Fruit fly (Drosophila melanogaster) whole organism, wandering third instar larva: ENCODE data around the gene obst-A.
"Not testable (repeated sequence)": the region's sequence is repeated elsewhere in the genome, so short reads cannot be mapped to it uniquely, and the experiment has no call there.

Source experiments
- Abd-B ChIP-seq: fragments of >200 bp; optimal IDR thresholded peaks from 2 replicates; lab custom pipeline; 2017; ENCODE audit warnings: missing biosample characterization, missing genetic modification characterization
- CG32264 ChIP-seq: fragments of 200-800 bp; sonication (Bioruptor generic); optimal IDR thresholded peaks from 2 replicates; lab custom pipeline; 2016; ENCODE audit warnings: missing biosample characterization, missing genetic modification characterization
- CrebA ChIP-seq: fragments of 200-800 bp; sonication (Bioruptor generic); optimal IDR thresholded peaks from 2 replicates; lab custom pipeline; 2016; ENCODE audit warnings: missing biosample characterization, mild to moderate bottlenecking, missing genetic modification characterization, borderline replicate concordance
- Dfd ChIP-seq: fragments of >200 bp; optimal IDR thresholded peaks from 2 replicates; lab custom pipeline; 2017; ENCODE audit warnings: missing biosample characterization, missing genetic modification characterization
- Dif ChIP-seq: fragments of 200-275, 200-300 bp; sonication (Bioruptor generic); optimal IDR thresholded peaks from 2 replicates; lab custom pipeline; 2018; ENCODE audit warnings: missing biosample characterization, missing genetic modification characterization; ENCODE audit not compliant: partially characterized antibody
- GATAd ChIP-seq: sonication (Bioruptor generic); optimal IDR thresholded peaks from 2 replicates; lab custom pipeline; 2016; ENCODE audit warnings: missing biosample characterization, missing genetic modification characterization
- HLH106 ChIP-seq: fragments of 200-800 bp; optimal IDR thresholded peaks from 3 replicates; lab custom pipeline; 2019; ENCODE audit warnings: missing biosample characterization, mild to moderate bottlenecking, missing genetic modification characterization, moderate library complexity
- Hr78 ChIP-seq: fragments of >200 bp; optimal IDR thresholded peaks from 2 replicates; lab custom pipeline; 2017; ENCODE audit warnings: missing biosample characterization, missing genetic modification characterization
- Hr83 ChIP-seq: fragments of 200-300 bp; sonication (Bioruptor generic); optimal IDR thresholded peaks from 2 replicates; lab custom pipeline; 2016; ENCODE audit warnings: missing biosample characterization, mild to moderate bottlenecking, missing genetic modification characterization, moderate library complexity; ENCODE audit not compliant: poor library complexity, severe bottlenecking
- Jra ChIP-seq: sonication (Bioruptor generic); optimal IDR thresholded peaks from 2 replicates; lab custom pipeline; 2016; ENCODE audit warnings: missing biosample characterization, missing genetic modification characterization
- Mio ChIP-seq: sonication (Bioruptor generic); optimal IDR thresholded peaks from 2 replicates; lab custom pipeline; 2016; ENCODE audit warnings: missing biosample characterization, missing genetic modification characterization
- Myc ChIP-seq: fragments of >200 bp; optimal IDR thresholded peaks from 2 replicates; lab custom pipeline; 2017
- N ChIP-seq: fragments of >200 bp; optimal IDR thresholded peaks from 2 replicates; lab custom pipeline; 2018; ENCODE audit warnings: missing biosample characterization, missing external identifiers, missing genetic modification characterization
- OdsH ChIP-seq: fragments of 200-800 bp; sonication (Bioruptor generic); optimal IDR thresholded peaks from 2 replicates; lab custom pipeline; 2016; ENCODE audit warnings: missing biosample characterization, mild to moderate bottlenecking, missing genetic modification characterization
- Sp1 ChIP-seq: fragments of 200-800 bp; sonication (Bioruptor generic); optimal IDR thresholded peaks from 3 replicates; lab custom pipeline; 2019; ENCODE audit warnings: missing biosample characterization, mild to moderate bottlenecking, missing genetic modification characterization, moderate library complexity
- Vsx2 ChIP-seq: fragments of 200-300, 225-300 bp; sonication (Bioruptor generic); optimal IDR thresholded peaks from 2 replicates; lab custom pipeline; 2018; ENCODE audit warnings: missing biosample characterization, missing genetic modification characterization; ENCODE audit not compliant: partially characterized antibody
- br ChIP-seq: fragments of 200-800 bp; sonication (Bioruptor generic); optimal IDR thresholded peaks from 2 replicates; lab custom pipeline; 2016; ENCODE audit warnings: missing biosample characterization, missing genetic modification characterization
- brk ChIP-seq: fragments of 200-800 bp; sonication (Bioruptor generic); optimal IDR thresholded peaks from 2 replicates; lab custom pipeline; 2016; ENCODE audit warnings: missing biosample characterization, mild to moderate bottlenecking, missing genetic modification characterization
- dmrt93B ChIP-seq: fragments of 200-800 bp; sonication (Bioruptor generic); optimal IDR thresholded peaks from 2 replicates; lab custom pipeline; 2018; ENCODE audit warnings: missing biosample characterization, mild to moderate bottlenecking, missing genetic modification characterization
- dsf ChIP-seq: sonication (Bioruptor generic); optimal IDR thresholded peaks from 2 replicates; lab custom pipeline; 2016; ENCODE audit warnings: missing biosample characterization, missing genetic modification characterization, borderline replicate concordance
- ey ChIP-seq: fragments of 200-800 bp; sonication (Bioruptor generic); optimal IDR thresholded peaks from 2 replicates; lab custom pipeline; 2016; ENCODE audit warnings: missing biosample characterization, missing genetic modification characterization
- foxo ChIP-seq, 2 experiments: fragments of 200-800 bp; sonication (Bioruptor generic); optimal IDR thresholded peaks; 2 replicates in 1 of 2; 3 replicates in 1 of 2; lab custom pipeline; 2016 to 2017; ENCODE audit warnings: missing biosample characterization in 2 of 2, missing genetic modification characterization in 2 of 2
- fru ChIP-seq: fragments of 200-800 bp; sonication (Bioruptor generic); optimal IDR thresholded peaks from 3 replicates; lab custom pipeline; 2016; ENCODE audit warnings: missing biosample characterization, mild to moderate bottlenecking, missing genetic modification characterization
- h ChIP-seq: fragments of 200-800 bp; sonication (Bioruptor generic); optimal IDR thresholded peaks from 3 replicates; lab custom pipeline; 2016; ENCODE audit warnings: missing biosample characterization, mild to moderate bottlenecking, missing genetic modification characterization
- lola ChIP-seq: fragments of >200 bp; optimal IDR thresholded peaks from 2 replicates; lab custom pipeline; 2017; ENCODE audit warnings: missing biosample characterization, missing genetic modification characterization
- psq ChIP-seq: fragments of 200-800 bp; sonication (Bioruptor generic); optimal IDR thresholded peaks from 3 replicates; lab custom pipeline; 2017; ENCODE audit warnings: missing biosample characterization, mild to moderate bottlenecking, missing genetic modification characterization, moderate library complexity
- rgr ChIP-seq: fragments of 200-800 bp; sonication (Bioruptor generic); optimal IDR thresholded peaks from 3 replicates; lab custom pipeline; 2016; ENCODE audit warnings: missing biosample characterization, mild to moderate bottlenecking, missing genetic modification characterization
- sage ChIP-seq: fragments of 200-800 bp; sonication (Bioruptor generic); optimal IDR thresholded peaks from 2 replicates; lab custom pipeline; 2016; ENCODE audit warnings: missing biosample characterization, mild to moderate bottlenecking, missing genetic modification characterization
- sv ChIP-seq: fragments of 200-800 bp; sonication (Bioruptor generic); optimal IDR thresholded peaks from 3 replicates; lab custom pipeline; 2016; ENCODE audit warnings: missing biosample characterization, missing genetic modification characterization
- tai ChIP-seq: sonication (Bioruptor generic); optimal IDR thresholded peaks from 2 replicates; lab custom pipeline; 2016; ENCODE audit warnings: missing biosample characterization, missing genetic modification characterization
- usp ChIP-seq: fragments of >200 bp; optimal IDR thresholded peaks from 2 replicates; lab custom pipeline; 2017; ENCODE audit warnings: missing biosample characterization, missing genetic modification characterization
- woc ChIP-seq: sonication (Bioruptor generic); optimal IDR thresholded peaks from 2 replicates; lab custom pipeline; 2016; ENCODE audit warnings: missing biosample characterization, mild to moderate bottlenecking, missing genetic modification characterization

The obst-A gene

DNA sequence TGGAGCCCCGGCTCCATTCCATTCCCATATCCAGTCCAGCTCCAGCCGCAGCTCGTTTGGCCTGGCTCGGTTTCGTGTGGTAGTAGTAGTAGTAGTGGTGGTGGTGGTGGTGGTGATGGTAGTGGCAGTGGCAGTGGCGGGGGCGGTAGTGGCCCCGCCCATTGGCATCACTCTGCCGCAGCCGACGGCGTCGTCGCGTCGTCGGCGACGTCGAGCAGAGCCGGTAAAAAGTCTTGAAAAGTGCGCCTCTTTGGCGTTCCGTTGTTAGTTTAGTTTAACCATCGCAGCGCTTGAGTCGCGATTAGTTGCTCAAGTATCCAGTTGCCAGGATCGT, at the start of gene obst-A:
Gene obst-A (plus strand): TSS at position 248 of the 334 bp plus-strand sequence.
- TF ChIP-seq Jra (GFP tag; lab: Kevin White, UChicago): no peak
- no peak for TF ChIP-seq psq (GFP tag; lab: Kevin White, UChicago)
- TF ChIP-seq, all 38 proteins: peak for 0

DNA sequence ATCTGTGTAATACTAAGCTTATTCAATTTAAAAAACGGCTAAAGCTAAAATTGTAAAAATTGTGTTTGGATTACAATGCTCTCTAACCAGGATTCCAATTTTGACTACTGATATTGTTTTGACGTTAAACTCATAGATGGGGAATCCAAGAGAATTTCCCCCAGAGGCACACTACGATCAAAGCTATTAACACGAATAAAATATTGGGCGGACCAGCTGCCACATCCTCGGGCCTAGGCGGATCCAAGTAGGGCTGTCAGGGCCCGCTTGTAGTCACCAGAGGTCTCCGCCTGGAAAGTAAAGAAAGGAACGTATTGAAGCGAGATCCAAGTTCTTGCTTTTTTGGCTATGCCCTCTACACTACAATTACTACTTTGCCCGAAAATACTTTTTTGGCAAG, 45.5 kb upstream of the obst-A start, which contains the start of gene Sdic3:
Gene Sdic3 (minus strand): TSS at position 101 of the 400 bp plus-strand sequence.
- not testable (repeated sequence) for TF ChIP-seq psq (GFP tag; lab: Kevin White, UChicago); Abd-B (GFP tag; lab: Kevin White, UChicago); GATAd

dm6 chrX:20201833-20202232, 37.8 kb upstream of the obst-A start, which contains the start of gene SdicA:
Gene SdicA, minus strand, starts transcription at chrX:20201933.
- not testable (repeated sequence) for TF ChIP-seq tai, br, Dfd (GFP tag; lab: Kevin White, UChicago)

dm6 chrX:20209503-20209902, 30.2 kb upstream of the obst-A start, which contains the start of gene SdicB:
Gene SdicB, minus strand, starts transcription at chrX:20209603.
- TF ChIP-seq psq (GFP tag; lab: Kevin White, UChicago); rgr (GFP tag; lab: Kevin White, UChicago); fru: not testable (repeated sequence)

dm6 chrX:20217159-20217558, 22.5 kb upstream of the obst-A start, which contains the start of gene SdicC:
Gene SdicC, minus strand, starts transcription at chrX:20217259.
- not testable (repeated sequence) for TF ChIP-seq Dif (GFP tag; lab: Kevin White, UChicago); Sp1; Dfd (GFP tag; lab: Kevin White, UChicago)

DNA sequence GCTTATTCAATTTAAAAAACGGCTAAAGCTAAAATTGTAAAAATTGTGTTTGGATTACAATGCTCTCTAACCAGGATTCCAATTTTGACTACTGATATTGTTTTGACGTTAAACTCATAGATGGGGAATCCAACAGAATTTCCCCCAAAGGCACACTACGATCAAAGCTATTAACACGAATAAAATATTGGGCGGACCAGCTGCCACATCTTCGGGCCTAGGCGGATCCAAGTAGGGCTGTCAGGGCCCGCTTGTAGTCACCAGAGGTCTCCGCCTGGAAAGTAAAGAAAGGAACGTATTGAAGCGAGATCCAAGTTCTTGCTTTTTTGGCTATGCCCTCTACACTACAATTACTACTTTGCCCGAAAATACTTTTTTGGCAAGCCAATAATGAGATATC, 14.7 kb upstream of the obst-A start, which contains the start of gene Sdic4:
Gene Sdic4 (minus strand): TSS at position 101 of the 400 bp plus-strand sequence.
- TF ChIP-seq brk, dmrt93B, Hr78 (GFP tag; lab: Kevin White, UChicago): not testable (repeated sequence)

DNA sequence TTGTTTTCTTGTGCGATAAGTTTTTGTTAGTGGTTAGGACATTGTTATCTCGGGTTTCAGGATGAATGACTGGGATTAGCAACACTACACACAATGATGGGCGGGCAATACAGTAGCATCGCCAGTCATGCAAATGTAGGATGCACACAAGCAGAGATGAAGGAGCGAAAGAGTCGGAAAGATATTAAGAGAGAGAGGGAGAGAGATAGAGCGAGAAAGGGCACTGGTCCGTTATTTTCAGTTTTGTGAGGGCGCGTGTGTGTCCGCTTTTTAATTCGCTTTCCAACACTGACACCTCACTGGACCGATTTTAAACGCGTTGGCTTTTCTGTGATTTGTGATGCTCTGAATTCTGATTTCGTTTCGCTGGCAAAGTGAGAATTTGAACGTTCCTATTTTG, 8.0 kb upstream of the obst-A start:
- TF ChIP-seq Vsx2 (GFP tag; lab: Kevin White, UChicago) (no peak), sage (GFP tag; lab: Kevin White, UChicago) (no peak), Abd-B (GFP tag; lab: Kevin White, UChicago) (no peak), dsf (GFP tag; lab: Kevin White, UChicago) (no peak), br (GFP tag; lab: Kevin White, UChicago) (no peak), woc (GFP tag; lab: Kevin White, UChicago) (no peak), fru (no peak), Jra (GFP tag; lab: Kevin White, UChicago) (no peak), CG32264 (no peak), Hr83 (GFP tag; lab: Kevin White, UChicago) (no peak), OdsH (no peak), N (GFP tag; lab: Kevin White, UChicago) (no peak)

DNA sequence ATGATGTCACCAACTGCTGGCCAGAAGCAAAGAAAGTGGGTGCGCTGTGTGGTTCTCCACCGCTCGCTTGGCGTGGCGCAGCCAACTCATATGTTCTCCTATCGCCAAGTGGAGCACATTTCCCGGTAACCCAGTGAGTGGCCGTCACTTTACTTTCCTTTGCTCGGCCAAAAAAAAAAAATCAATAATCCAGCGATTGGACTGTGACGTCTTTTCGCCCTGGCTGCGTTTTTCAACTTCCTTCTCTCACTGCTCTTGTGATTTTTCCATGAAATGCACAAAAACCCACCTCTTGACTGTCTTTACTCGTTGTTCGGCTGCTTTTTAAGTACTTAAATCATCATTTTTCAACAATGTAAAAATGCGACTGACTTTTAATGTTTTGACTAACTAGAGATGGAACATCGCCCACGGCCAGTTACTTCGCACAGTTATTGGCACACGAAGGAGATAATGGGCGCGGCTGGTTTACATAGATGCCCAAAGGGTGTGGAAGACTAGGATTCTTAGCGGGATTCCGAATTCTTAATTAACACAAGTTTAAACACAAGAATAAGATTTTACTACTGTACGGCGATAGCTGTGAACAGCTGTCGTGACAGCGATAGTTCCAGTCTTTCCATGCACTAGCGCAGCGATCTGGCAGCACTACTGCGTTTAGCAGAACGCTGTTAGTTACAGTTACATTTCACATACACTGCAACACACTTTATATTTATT, 3.7 kb upstream of the obst-A start, which contains the start of gene sw:
Gene sw (minus strand): TSS at position 589 of the 720 bp plus-strand sequence.
- TF ChIP-seq Dfd (GFP tag; lab: Kevin White, UChicago) (no peak), dsf (GFP tag; lab: Kevin White, UChicago) (no peak), Mio (GFP tag; lab: Kevin White, UChicago) (no peak), ey (GFP tag; lab: Kevin White, UChicago) (peak; percentile 56), sv (peak; percentile 17), br (GFP tag; lab: Kevin White, UChicago) (peak; percentile 54), N (GFP tag; lab: Kevin White, UChicago) (no peak), Jra (GFP tag; lab: Kevin White, UChicago) (peak; percentile 46), HLH106 (tag; lab: Kevin White, UChicago) (peak; percentile 76), Hr83 (GFP tag; lab: Kevin White, UChicago) (no peak), lola (GFP tag; lab: Kevin White, UChicago) (no peak), dmrt93B (GFP tag; lab: Kevin White, UChicago) (peak; percentile 47), psq (GFP tag; lab: Kevin White, UChicago) (peak; percentile 13), h (GFP tag; lab: Kevin White, UChicago) (peak; percentile 31), foxo (GFP tag; optimal IDR thresholded peaks at IDR 0.05; lab: Kevin White, UChicago) (peak in 1 of 2 experiments; percentile 53), rgr (GFP tag; lab: Kevin White, UChicago) (peak; percentile 26), Hr78 (GFP tag; lab: Kevin White, UChicago) (no peak), Sp1 (peak; percentile 43), Vsx2 (GFP tag; lab: Kevin White, UChicago) (no peak), CrebA (GFP tag; lab: Kevin White, UChicago) (no peak), sage (GFP tag; lab: Kevin White, UChicago) (no peak), usp (no peak), Myc (lab: Kevin White, UChicago) (no peak)
